Worm (Caenorhabditis elegans) whole organism, L3 larva: Measurements from ENCODE around the gene kin-34.

Experiments
- daf-12 ChIP-seq: fragments of 150-350 bp; optimal IDR thresholded peaks from 2 replicates; lab custom pipeline; 2014; ENCODE audit warnings: missing biosample characterization, missing genetic modification reagents, missing genetic modification characterization
- egl-27 ChIP-seq: sonication (generic microtip); optimal IDR thresholded peaks from 4 replicates; lab custom pipeline; 2017; ENCODE audit warnings: missing biosample characterization, missing genetic modification reagents, missing genetic modification characterization
- elt-3 ChIP-seq, 3 experiments: fragments of 150-350 bp in 1 of 3; sonication (generic microtip) in 2 of 3; optimal IDR thresholded peaks; 2 replicates in 2 of 3; 4 replicates in 1 of 3; lab custom pipeline; 2014 to 2017; ENCODE audit warnings: missing biosample characterization in 3 of 3, missing genetic modification characterization in 3 of 3
- lin-15B ChIP-seq: fragments of 150-350 bp; optimal IDR thresholded peaks from 2 replicates; lab custom pipeline; 2014; ENCODE audit warnings: missing biosample characterization, missing genetic modification characterization
- lin-39 ChIP-seq: fragments of 150-350 bp; optimal IDR thresholded peaks from 2 replicates; lab custom pipeline; 2018; ENCODE audit warnings: missing biosample characterization, missing genetic modification reagents, missing genetic modification characterization
- nhr-67 ChIP-seq: fragments of 150-350 bp; optimal IDR thresholded peaks from 2 replicates; lab custom pipeline; 2014; ENCODE audit warnings: missing biosample characterization, missing genetic modification characterization
- pha-4 ChIP-seq: fragments of 150-350 bp; optimal IDR thresholded peaks from 2 replicates; lab custom pipeline; 2014; ENCODE audit warnings: missing biosample characterization, missing genetic modification reagents, missing genetic modification characterization
- unc-62 ChIP-seq: fragments of 150-350 bp; sonication (generic microtip); optimal IDR thresholded peaks from 4 replicates; lab custom pipeline; 2014; ENCODE audit warnings: missing biosample characterization, missing genetic modification reagents, missing genetic modification characterization

- no peak for TF ChIP-seq pha-4 (tag; lab: Kevin White, UChicago)
- TF ChIP-seq nhr-67 (tag; lab: Kevin White, UChicago), result no peak
- no peak for TF ChIP-seq egl-27
- no peak for TF ChIP-seq lin-15B
- no peak for TF ChIP-seq unc-62
- TF ChIP-seq lin-39 (tag; lab: Kevin White, UChicago), result no peak
- TF ChIP-seq elt-3 (tag; optimal IDR thresholded peaks at IDR 0.05; lab: Kevin White, UChicago), result no peak
- no peak for TF ChIP-seq daf-12 (tag; lab: Kevin White, UChicago)
These were observed 11.4 kb downstream of the kin-34 start, which contains the start of gene kin-33 for ce11 chrV:234572-234971.
